Worm (Caenorhabditis elegans): Measurements from ENCODE around the gene mnr-1.

The mnr-1 gene

ce11 chrV:20641896-20642295 is 12.6 kb upstream of the mnr-1 start, which contains the start of gene srxa-15:
srxa-15 (plus strand) TSS chrV:20642196.
- no peak for TF ChIP-seq him-1 (tag; optimal IDR thresholded peaks at IDR 0.05)
- TF ChIP-seq W03F9.2 (tag; optimal IDR thresholded peaks at IDR 0.05): no peak
- TF ChIP-seq dao-5 (tag; optimal IDR thresholded peaks at IDR 0.05): no peak

- TF ChIP-seq dao-5 (tag; optimal IDR thresholded peaks at IDR 0.05) (no peak), him-1 (tag; optimal IDR thresholded peaks at IDR 0.05) (no peak), W03F9.2 (tag; optimal IDR thresholded peaks at IDR 0.05) (no peak)
Measured at ce11 chrV:20645479-20645878, 9.0 kb upstream of the mnr-1 start.

ce11 chrV:20648868-20649267 is 5.6 kb upstream of the mnr-1 start:
- no peak for TF ChIP-seq him-1 (tag; optimal IDR thresholded peaks at IDR 0.05)
- TF ChIP-seq W03F9.2 (tag; optimal IDR thresholded peaks at IDR 0.05): no peak
- no peak for TF ChIP-seq dao-5 (tag; optimal IDR thresholded peaks at IDR 0.05)

ce11 chrV:20651923-20652322 is 2.5 kb upstream of the mnr-1 start:
- TF ChIP-seq dao-5 (tag; optimal IDR thresholded peaks at IDR 0.05) (no peak), W03F9.2 (tag; optimal IDR thresholded peaks at IDR 0.05) (no peak), him-1 (tag; optimal IDR thresholded peaks at IDR 0.05) (no peak)

ce11 chrV:20655174-20655573 is 724 bp downstream of the mnr-1 start:
- no peak for TF ChIP-seq him-1 (tag; optimal IDR thresholded peaks at IDR 0.05)
- no peak for TF ChIP-seq dao-5 (tag; optimal IDR thresholded peaks at IDR 0.05)
- TF ChIP-seq W03F9.2 (tag; optimal IDR thresholded peaks at IDR 0.05): no peak

ce11 chrV:20656626-20657025 is 2.2 kb downstream of the mnr-1 start:
- TF ChIP-seq W03F9.2 (tag; optimal IDR thresholded peaks at IDR 0.05): no peak
- TF ChIP-seq dao-5 (tag; optimal IDR thresholded peaks at IDR 0.05): no peak
- no peak for TF ChIP-seq him-1 (tag; optimal IDR thresholded peaks at IDR 0.05)

- no peak for TF ChIP-seq W03F9.2 (tag; optimal IDR thresholded peaks at IDR 0.05)
- no peak for TF ChIP-seq dao-5 (tag; optimal IDR thresholded peaks at IDR 0.05)
- TF ChIP-seq him-1 (tag; optimal IDR thresholded peaks at IDR 0.05): no peak
Measured at ce11 chrV:20660025-20660424, 5.6 kb downstream of the mnr-1 start, which contains the start of gene W01F3.2. W01F3.2 (plus strand) TSS chrV:20660325.

- no peak for TF ChIP-seq him-1 (tag; optimal IDR thresholded peaks at IDR 0.05)
- TF ChIP-seq W03F9.2 (tag; optimal IDR thresholded peaks at IDR 0.05): no peak
- no peak for TF ChIP-seq dao-5 (tag; optimal IDR thresholded peaks at IDR 0.05)
Measured at ce11 chrV:20662474-20662873, 8.0 kb downstream of the mnr-1 start.

- no peak for TF ChIP-seq W03F9.2 (tag; optimal IDR thresholded peaks at IDR 0.05)
- TF ChIP-seq him-1 (tag; optimal IDR thresholded peaks at IDR 0.05): no peak
- no peak for TF ChIP-seq dao-5 (tag; optimal IDR thresholded peaks at IDR 0.05)
Measured at ce11 chrV:20663736-20664135, 9.3 kb downstream of the mnr-1 start.

ce11 chrV:20664930-20665329 is 10.5 kb downstream of the mnr-1 start:
- TF ChIP-seq dao-5 (tag; optimal IDR thresholded peaks at IDR 0.05) (no peak), W03F9.2 (tag; optimal IDR thresholded peaks at IDR 0.05) (no peak), him-1 (tag; optimal IDR thresholded peaks at IDR 0.05) (no peak)

- TF ChIP-seq dao-5 (tag; optimal IDR thresholded peaks at IDR 0.05): no peak
- no peak for TF ChIP-seq him-1 (tag; optimal IDR thresholded peaks at IDR 0.05)
- TF ChIP-seq W03F9.2 (tag; optimal IDR thresholded peaks at IDR 0.05): no peak
Measured at ce11 chrV:20666905-20667304, 12.5 kb downstream of the mnr-1 start, which contains the start of gene mlt-11. mlt-11 (plus strand) TSS chrV:20667205.

ce11 chrV:20670625-20671024 is 16.2 kb downstream of the mnr-1 start:
- no peak for TF ChIP-seq him-1 (tag; optimal IDR thresholded peaks at IDR 0.05)
- TF ChIP-seq dao-5 (tag; optimal IDR thresholded peaks at IDR 0.05): no peak
- TF ChIP-seq W03F9.2 (tag; optimal IDR thresholded peaks at IDR 0.05): no peak

- TF ChIP-seq him-1 (tag; optimal IDR thresholded peaks at IDR 0.05) (no peak), dao-5 (tag; optimal IDR thresholded peaks at IDR 0.05) (no peak), W03F9.2 (tag; optimal IDR thresholded peaks at IDR 0.05) (no peak)
Measured at ce11 chrV:20680189-20680588, 25.7 kb downstream of the mnr-1 start.

- no peak for TF ChIP-seq dao-5 (tag; optimal IDR thresholded peaks at IDR 0.05)
- no peak for TF ChIP-seq W03F9.2 (tag; optimal IDR thresholded peaks at IDR 0.05)
- TF ChIP-seq him-1 (tag; optimal IDR thresholded peaks at IDR 0.05): no peak
Measured at ce11 chrV:20681120-20681519, 26.7 kb downstream of the mnr-1 start, which contains the start of gene srsx-35. srsx-35 (plus strand) TSS chrV:20681420.

ce11 chrV:20681824-20682223 is 27.4 kb downstream of the mnr-1 start:
- TF ChIP-seq him-1 (tag; optimal IDR thresholded peaks at IDR 0.05) (no peak), dao-5 (tag; optimal IDR thresholded peaks at IDR 0.05) (no peak), W03F9.2 (tag; optimal IDR thresholded peaks at IDR 0.05) (no peak)
